Worm (Caenorhabditis elegans) whole organism, early embryonic: Measurements from ENCODE around the gene cyy-1.

Experiments
- aly-1 ChIP-seq: sonication (generic microtip); optimal IDR thresholded peaks from 2 replicates; lab custom pipeline; 2016; ENCODE audit warnings: missing genetic modification characterization, missing compliant biosample characterization
- ama-1 ChIP-seq: fragments of 150-350 bp; optimal IDR thresholded peaks from 2 replicates; lab custom pipeline; 2014
- ceh-36 ChIP-seq: sonication (generic microtip); optimal IDR thresholded peaks from 2 replicates; lab custom pipeline; 2016; ENCODE audit warnings: missing genetic modification characterization, inconsistent platforms, missing compliant biosample characterization
- flt-1 ChIP-seq: fragments of 200-800 bp; sonication (Bioruptor generic); IDR thresholded peaks from 2 replicates; pipeline ENCODE4 v1.3.6; 2022; ENCODE audit warnings: missing genetic modification characterization, missing compliant biosample characterization
- hmbx-1 ChIP-seq: sonication (generic microtip); optimal IDR thresholded peaks from 2 replicates; lab custom pipeline; 2016; ENCODE audit warnings: mild to moderate bottlenecking, missing genetic modification characterization, missing compliant biosample characterization
- tbx-37 ChIP-seq: fragments of 200-800 bp; sonication (Bioruptor generic); conservative IDR thresholded peaks from 2 replicates; pipeline ENCODE4 v1.3.6; 2022; ENCODE audit warnings: missing genetic modification reagents, missing genetic modification characterization, missing compliant biosample characterization
- tra-4 ChIP-seq: sonication (generic microtip); optimal IDR thresholded peaks from 2 replicates; lab custom pipeline; 2017; ENCODE audit warnings: missing genetic modification characterization, missing compliant biosample characterization

- TF ChIP-seq flt-1 (GFP tag; lab: Robert Waterston, UW) (no peak), tbx-37 (no peak), tra-4 (tag; lab: Kevin White, UChicago) (no peak), ama-1 (lab: Kevin White, UChicago) (no peak), aly-1 (no peak), ceh-36 (tag; lab: Kevin White, UChicago) (no peak), hmbx-1 (tag; lab: Kevin White, UChicago) (no peak)
These were observed 5.2 kb upstream of the cyy-1 start for ce11 chrIII:8400478-8400877.
